Fruit fly (Drosophila melanogaster): ENCODE results near the gene ND-B14.5B.
A peak's percentile ranks its signal among the peaks of the same experiment; 100 is the strongest.

The ND-B14.5B gene

DNA sequence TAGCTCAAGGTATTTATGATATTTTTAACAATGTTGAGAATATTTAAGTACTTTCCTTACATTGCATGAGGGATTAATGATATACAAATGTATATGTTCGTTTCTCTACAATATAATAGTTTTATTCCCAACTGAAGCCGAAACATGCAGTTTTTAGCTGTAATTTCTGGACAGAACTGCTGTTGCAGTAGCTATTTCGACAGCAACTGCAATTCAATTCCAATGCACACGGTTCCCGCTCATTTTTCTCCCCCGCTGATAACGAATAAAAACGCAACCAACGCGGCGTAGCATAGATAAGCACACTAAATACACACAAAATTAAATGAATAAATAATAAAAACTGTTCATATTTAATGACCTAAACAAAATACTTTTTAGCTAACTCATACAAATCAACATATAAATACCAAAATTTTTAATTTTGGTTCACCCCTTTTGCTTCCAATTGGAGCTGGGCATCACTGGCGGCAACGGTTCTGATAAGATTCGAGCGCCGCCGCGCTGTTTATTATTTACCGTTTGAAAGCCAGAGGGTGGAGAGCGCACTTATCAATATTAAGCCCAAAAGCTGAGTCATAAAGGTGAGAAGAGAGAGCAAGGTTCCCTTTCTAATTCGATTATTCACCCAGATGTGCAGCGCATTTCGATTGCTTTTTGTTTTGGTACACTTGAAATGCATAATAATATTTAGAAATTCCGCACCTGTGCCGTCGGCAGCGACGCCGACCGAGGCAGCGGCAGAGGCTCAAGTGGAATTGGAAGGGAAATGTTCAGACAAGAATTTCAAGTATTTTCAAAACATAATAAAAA is 12.8 kb upstream of the ND-B14.5B start (continued):
- TF ChIP-seq Chrac-16 (GFP tag; optimal IDR thresholded peaks at IDR 0.05) = no peak
- TF ChIP-seq Antp (GFP tag; optimal IDR thresholded peaks at IDR 0.05) = no peak
- TF ChIP-seq Mes4 (GFP tag; optimal IDR thresholded peaks at IDR 0.05) = no peak
- TF ChIP-seq zen (tag; optimal IDR thresholded peaks at IDR 0.05) = no peak
- no peak for TF ChIP-seq CG8944 (GFP tag; optimal IDR thresholded peaks at IDR 0.05)
- TF ChIP-seq CG11723 (GFP tag; optimal IDR thresholded peaks at IDR 0.05) = no peak
- no peak for TF ChIP-seq CG10267 (tag; optimal IDR thresholded peaks at IDR 0.05)
- TF ChIP-seq inv (GFP tag; IDR thresholded peaks at IDR 0.05; ENCODE audit: partially characterized antibody) = peak; percentile 22; the same call in 1 of the 2 replicates
- TF ChIP-seq run (tag; optimal IDR thresholded peaks at IDR 0.05) = no peak
- TF ChIP-seq CG12744 (GFP tag; optimal IDR thresholded peaks at IDR 0.05) = no peak
- TF ChIP-seq peb (GFP tag; IDR thresholded peaks at IDR 0.05) = no peak
- no peak for TF ChIP-seq hth (optimal IDR thresholded peaks at IDR 0.05)
- TF ChIP-seq dan (GFP tag; IDR thresholded peaks at IDR 0.05) = no peak
- TF ChIP-seq CG43689 (GFP tag; IDR thresholded peaks at IDR 0.05) = no peak
- no peak for TF ChIP-seq TFAM (GFP tag; optimal IDR thresholded peaks at IDR 0.05)
- no peak for TF ChIP-seq HLHmδ (GFP tag; optimal IDR thresholded peaks at IDR 0.05)
- TF ChIP-seq sens-2 (GFP tag; IDR thresholded peaks at IDR 0.05) = no peak
- TF ChIP-seq CG15696 (tag; optimal IDR thresholded peaks at IDR 0.05) = no peak
- no peak for TF ChIP-seq ab (GFP tag; optimal IDR thresholded peaks at IDR 0.05)
- no peak for TF ChIP-seq CG6854 (GFP tag; optimal IDR thresholded peaks at IDR 0.05)
- TF ChIP-seq CG14667 (GFP tag; IDR thresholded peaks at IDR 0.05) = no peak
- TF ChIP-seq CG9876 (GFP tag; optimal IDR thresholded peaks at IDR 0.05) = no peak
- TF ChIP-seq ewg (GFP tag; optimal IDR thresholded peaks at IDR 0.05) = peak; percentile 47
- no peak for TF ChIP-seq Fer2 (tag; optimal IDR thresholded peaks at IDR 0.05)
- 0 out of 2 replicates have a peak, but pooled peaks have one; percentile 49 for TF ChIP-seq chm (GFP tag; IDR thresholded peaks at IDR 0.05)
- TF ChIP-seq Deaf1 (tag; optimal IDR thresholded peaks at IDR 0.05) = no peak
- TF ChIP-seq Atf6 (GFP tag; IDR thresholded peaks at IDR 0.05) = no peak; the same call in 1 of the 2 replicates
- no peak for TF ChIP-seq CG9437 (GFP tag; optimal IDR thresholded peaks at IDR 0.05)
- no peak for TF ChIP-seq bowl (GFP tag; IDR thresholded peaks at IDR 0.05)
- no peak for TF ChIP-seq fu2 (GFP tag; optimal IDR thresholded peaks at IDR 0.05)
- no peak for TF ChIP-seq crp (GFP tag; optimal IDR thresholded peaks at IDR 0.05)
- no peak for TF ChIP-seq CG3847 (GFP tag; IDR thresholded peaks at IDR 0.05)
- no peak for TF ChIP-seq ara (GFP tag; IDR thresholded peaks at IDR 0.05)
- no peak for TF ChIP-seq slou (GFP tag; optimal IDR thresholded peaks at IDR 0.05)
- TF ChIP-seq CG4328 (GFP tag; optimal IDR thresholded peaks at IDR 0.05) = no peak
- no peak; the same call in 1 of the 2 replicates for TF ChIP-seq slbo (GFP tag; IDR thresholded peaks at IDR 0.05)
- no peak for TF ChIP-seq HHEX (GFP tag; optimal IDR thresholded peaks at IDR 0.05)
- TF ChIP-seq cad (GFP tag; optimal IDR thresholded peaks at IDR 0.05) = no peak
- no peak for TF ChIP-seq Poxn (GFP tag; IDR thresholded peaks at IDR 0.05)
- no peak for TF ChIP-seq YL-1 (GFP tag; optimal IDR thresholded peaks at IDR 0.05)
- peak; percentile 11 for TF ChIP-seq salm (tag; optimal IDR thresholded peaks at IDR 0.05)
- TF ChIP-seq jumu (GFP tag; optimal IDR thresholded peaks at IDR 0.05) = peak; percentile 5
- TF ChIP-seq Dll (GFP tag; IDR thresholded peaks at IDR 0.05; ENCODE audit: partially characterized antibody) = no peak
- TF ChIP-seq CG13123 (GFP tag; optimal IDR thresholded peaks at IDR 0.05) = no peak
- TF ChIP-seq CG1832 (GFP tag; optimal IDR thresholded peaks at IDR 0.05) = no peak
- TF ChIP-seq CG2202 (tag; optimal IDR thresholded peaks at IDR 0.05) = no peak
- no peak for TF ChIP-seq usp (GFP tag; optimal IDR thresholded peaks at IDR 0.05)
- no peak for TF ChIP-seq ind (GFP tag; optimal IDR thresholded peaks at IDR 0.05)
- peak; percentile 84 for TF ChIP-seq Med (GFP tag)
- no peak for TF ChIP-seq vnd (GFP tag; IDR thresholded peaks at IDR 0.05; ENCODE audit: partially characterized antibody)

Measured in whole organism, embryonic.